Worm (Caenorhabditis elegans) whole organism, L4 larva: ENCODE results near the gene mrp-1.

Experiments
- F44E2.7 ChIP-seq: fragments of 200-800 bp; sonication (Bioruptor generic); IDR thresholded peaks from 2 replicates; pipeline ENCODE4 v2.1.2; 2022; ENCODE audit warnings: missing genetic modification characterization, missing compliant biosample characterization
- F49E8.2 ChIP-seq: sonication (generic microtip); optimal IDR thresholded peaks from 2 replicates; lab custom pipeline; 2016; ENCODE audit warnings: missing compliant biosample characterization, mild to moderate bottlenecking, missing genetic modification characterization, borderline replicate concordance
- R02D3.7 ChIP-seq: fragments of 150-350 bp; sonication (generic microtip); optimal IDR thresholded peaks from 3 replicates; lab custom pipeline; 2014; ENCODE audit warnings: missing biosample characterization, missing genetic modification characterization
- ama-1 ChIP-seq: fragments of 150-350 bp; optimal IDR thresholded peaks from 2 replicates; lab custom pipeline; 2014; ENCODE audit warnings: inconsistent platforms, mixed read lengths
- attf-4 ChIP-seq: sonication (generic microtip); optimal IDR thresholded peaks from 3 replicates; lab custom pipeline; 2017; ENCODE audit warnings: missing biosample characterization, missing genetic modification characterization
- ceh-28 ChIP-seq: fragments of 150-350 bp; optimal IDR thresholded peaks from 2 replicates; lab custom pipeline; 2014; ENCODE audit warnings: missing biosample characterization, missing genetic modification reagents, missing genetic modification characterization
- ceh-82 ChIP-seq: sonication (generic microtip); optimal IDR thresholded peaks from 2 replicates; lab custom pipeline; 2017; ENCODE audit warnings: missing biosample characterization, missing genetic modification characterization
- lin-13 ChIP-seq: fragments of 150-350 bp; optimal IDR thresholded peaks from 2 replicates; lab custom pipeline; 2014; ENCODE audit warnings: missing biosample characterization, missing genetic modification reagents, missing genetic modification characterization
- nhr-237 ChIP-seq: sonication (generic microtip); optimal IDR thresholded peaks from 2 replicates; lab custom pipeline; 2017; ENCODE audit warnings: missing biosample characterization, missing genetic modification characterization
- nhr-6 ChIP-seq: fragments of 150-350 bp; optimal IDR thresholded peaks from 2 replicates; lab custom pipeline; 2014; ENCODE audit warnings: missing biosample characterization, missing genetic modification characterization
- skn-1 ChIP-seq: fragments of 150-350 bp; optimal IDR thresholded peaks from 2 replicates; lab custom pipeline; 2014; ENCODE audit warnings: missing biosample characterization, missing genetic modification characterization

ce11 chrX:557195-557594 is 30.5 kb downstream of the mrp-1 start, which contains the start of gene hlh-19:
- TF ChIP-seq nhr-237 (tag; lab: Kevin White, UChicago) (no peak), lin-13 (GFP tag; lab: Kevin White, UChicago) (no peak), R02D3.7 (no peak), nhr-6 (tag; lab: Kevin White, UChicago) (no peak), ama-1 (lab: Kevin White, UChicago) (no peak), ceh-28 (tag; lab: Kevin White, UChicago) (no peak), skn-1 (tag; lab: Kevin White, UChicago) (no peak), F49E8.2 (tag; lab: Kevin White, UChicago) (no peak), ceh-82 (tag; lab: Kevin White, UChicago) (no peak), F44E2.7 (GFP tag; lab: Robert Waterston, UW) (no peak), attf-4 (no peak)
